Worm (Caenorhabditis elegans) whole organism, midembryonic: ENCODE results near the gene ufd-2.

Experiments
- flt-1 ChIP-seq: fragments of 200-800 bp; sonication (Bioruptor generic); IDR thresholded peaks from 2 replicates; pipeline ENCODE4 v1.3.6; 2022; ENCODE audit warnings: missing genetic modification characterization, missing compliant biosample characterization
- klf-2 ChIP-seq: fragments of 200-800 bp; sonication (Bioruptor generic); conservative IDR thresholded peaks from 2 replicates; pipeline ENCODE4 v1.3.6; 2022; ENCODE audit warnings: missing genetic modification reagents, missing genetic modification characterization, missing compliant biosample characterization
- med-1 ChIP-seq: sonication (generic microtip); optimal IDR thresholded peaks from 2 replicates; lab custom pipeline; 2017; ENCODE audit warnings: missing genetic modification characterization, mild to moderate bottlenecking, missing compliant biosample characterization, antibody characterized with exemption, missing genetic modification reagents; ENCODE audit not compliant: insufficient read depth
- ztf-23 ChIP-seq: fragments of 200-800 bp; sonication (Bioruptor generic); IDR thresholded peaks from 2 replicates; pipeline ENCODE4 v1.3.6; 2022; ENCODE audit warnings: missing genetic modification reagents, missing genetic modification characterization, missing compliant biosample characterization

DNA sequence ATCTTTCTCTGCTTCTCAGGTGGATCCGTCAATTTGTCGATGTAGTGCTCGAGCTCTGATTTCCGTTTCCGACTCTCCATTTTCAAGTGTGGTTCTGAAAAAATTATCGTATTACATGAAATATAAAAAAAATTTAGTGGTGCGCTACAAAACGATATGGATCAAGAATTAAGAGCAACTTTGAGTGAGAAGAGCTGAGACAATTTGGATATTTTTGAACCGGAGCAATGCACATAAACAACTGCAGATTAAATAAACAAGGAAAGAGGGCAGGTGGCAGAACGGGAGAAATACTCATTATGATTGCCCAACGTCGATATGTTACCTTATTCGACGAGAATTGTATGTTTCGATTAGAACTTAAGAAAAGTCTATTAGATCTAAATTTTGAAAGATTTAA is 34.9 kb upstream of the ufd-2 start, which contains the start of gene swsn-7:
- no peak for TF ChIP-seq ztf-23 (GFP tag; lab: Robert Waterston, UW)
- TF ChIP-seq med-1 = no peak
- TF ChIP-seq klf-2 (GFP tag; lab: Robert Waterston, UW) = no peak
- TF ChIP-seq flt-1 (GFP tag; lab: Robert Waterston, UW) = no peak
